Fruit fly (Drosophila melanogaster) whole organism, wandering third instar larva: ENCODE data around the gene yellow-b.
A peak's percentile ranks its signal among the peaks of the same experiment; 100 is the strongest.

Experiments
- Abd-B ChIP-seq: fragments of >200 bp; optimal IDR thresholded peaks from 2 replicates; lab custom pipeline; 2017; ENCODE audit warnings: missing biosample characterization, missing genetic modification characterization
- CG9705 ChIP-seq: fragments of 200-800 bp; sonication (Bioruptor generic); optimal IDR thresholded peaks from 2 replicates; lab custom pipeline; 2018; ENCODE audit warnings: missing biosample characterization, mild to moderate bottlenecking, missing genetic modification characterization
- CrebA ChIP-seq: fragments of 200-800 bp; sonication (Bioruptor generic); optimal IDR thresholded peaks from 2 replicates; lab custom pipeline; 2016; ENCODE audit warnings: missing biosample characterization, mild to moderate bottlenecking, missing genetic modification characterization, borderline replicate concordance
- Dfd ChIP-seq: fragments of >200 bp; optimal IDR thresholded peaks from 2 replicates; lab custom pipeline; 2017; ENCODE audit warnings: missing biosample characterization, missing genetic modification characterization
- Dif ChIP-seq: fragments of 200-275, 200-300 bp; sonication (Bioruptor generic); optimal IDR thresholded peaks from 2 replicates; lab custom pipeline; 2018; ENCODE audit warnings: missing biosample characterization, missing genetic modification characterization; ENCODE audit not compliant: partially characterized antibody
- GATAd ChIP-seq: sonication (Bioruptor generic); optimal IDR thresholded peaks from 2 replicates; lab custom pipeline; 2016; ENCODE audit warnings: missing biosample characterization, missing genetic modification characterization
- HLH106 ChIP-seq: fragments of 200-800 bp; optimal IDR thresholded peaks from 3 replicates; lab custom pipeline; 2019; ENCODE audit warnings: missing biosample characterization, mild to moderate bottlenecking, missing genetic modification characterization, moderate library complexity
- Hnf4 ChIP-seq: fragments of 200-800 bp; sonication (Bioruptor generic); optimal IDR thresholded peaks from 2 replicates; lab custom pipeline; 2016; ENCODE audit warnings: missing biosample characterization, mild to moderate bottlenecking, missing genetic modification characterization
- Hr83 ChIP-seq: fragments of 200-300 bp; sonication (Bioruptor generic); optimal IDR thresholded peaks from 2 replicates; lab custom pipeline; 2016; ENCODE audit warnings: missing biosample characterization, mild to moderate bottlenecking, missing genetic modification characterization, moderate library complexity; ENCODE audit not compliant: poor library complexity, severe bottlenecking
- Jra ChIP-seq: sonication (Bioruptor generic); optimal IDR thresholded peaks from 2 replicates; lab custom pipeline; 2016; ENCODE audit warnings: missing biosample characterization, missing genetic modification characterization
- Mio ChIP-seq: sonication (Bioruptor generic); optimal IDR thresholded peaks from 2 replicates; lab custom pipeline; 2016; ENCODE audit warnings: missing biosample characterization, missing genetic modification characterization
- N ChIP-seq: fragments of >200 bp; optimal IDR thresholded peaks from 2 replicates; lab custom pipeline; 2018; ENCODE audit warnings: missing biosample characterization, missing external identifiers, missing genetic modification characterization
- OdsH ChIP-seq: fragments of 200-800 bp; sonication (Bioruptor generic); optimal IDR thresholded peaks from 2 replicates; lab custom pipeline; 2016; ENCODE audit warnings: missing biosample characterization, mild to moderate bottlenecking, missing genetic modification characterization
- Rel ChIP-seq, 2 experiments: fragments of 200-800 bp; sonication (Bioruptor generic) in 1 of 2; optimal IDR thresholded peaks; 2 replicates in 1 of 2; 3 replicates in 1 of 2; lab custom pipeline; 2016 to 2019; ENCODE audit warnings: mild to moderate bottlenecking in 2 of 2, missing biosample characterization in 2 of 2, missing genetic modification characterization in 2 of 2, moderate library complexity in 1 of 2
- br ChIP-seq: fragments of 200-800 bp; sonication (Bioruptor generic); optimal IDR thresholded peaks from 2 replicates; lab custom pipeline; 2016; ENCODE audit warnings: missing biosample characterization, missing genetic modification characterization
- brk ChIP-seq: fragments of 200-800 bp; sonication (Bioruptor generic); optimal IDR thresholded peaks from 2 replicates; lab custom pipeline; 2016; ENCODE audit warnings: missing biosample characterization, mild to moderate bottlenecking, missing genetic modification characterization
- dl ChIP-seq, 2 experiments: fragments of 175-275, 200-275 bp in 1 of 2; fragments of 200-275 bp in 1 of 2; sonication (Bioruptor generic); optimal IDR thresholded peaks; lab custom pipeline; 2018; ENCODE audit warnings: mild to moderate bottlenecking in 2 of 2, missing biosample characterization in 2 of 2, missing genetic modification characterization in 2 of 2, moderate library complexity in 2 of 2; ENCODE audit not compliant: partially characterized antibody in 2 of 2, insufficient read depth in 1 of 2
- dmrt93B ChIP-seq: fragments of 200-800 bp; sonication (Bioruptor generic); optimal IDR thresholded peaks from 2 replicates; lab custom pipeline; 2018; ENCODE audit warnings: missing biosample characterization, mild to moderate bottlenecking, missing genetic modification characterization
- dsf ChIP-seq: sonication (Bioruptor generic); optimal IDR thresholded peaks from 2 replicates; lab custom pipeline; 2016; ENCODE audit warnings: missing biosample characterization, missing genetic modification characterization, borderline replicate concordance
- ey ChIP-seq: fragments of 200-800 bp; sonication (Bioruptor generic); optimal IDR thresholded peaks from 2 replicates; lab custom pipeline; 2016; ENCODE audit warnings: missing biosample characterization, missing genetic modification characterization
- foxo ChIP-seq, 2 experiments: fragments of 200-800 bp; sonication (Bioruptor generic); optimal IDR thresholded peaks; 2 replicates in 1 of 2; 3 replicates in 1 of 2; lab custom pipeline; 2016 to 2017; ENCODE audit warnings: missing biosample characterization in 2 of 2, missing genetic modification characterization in 2 of 2
- fru ChIP-seq: fragments of 200-800 bp; sonication (Bioruptor generic); optimal IDR thresholded peaks from 3 replicates; lab custom pipeline; 2016; ENCODE audit warnings: missing biosample characterization, mild to moderate bottlenecking, missing genetic modification characterization
- jim ChIP-seq: fragments of 175-275, 200-325 bp; sonication (Bioruptor generic); optimal IDR thresholded peaks from 2 replicates; lab custom pipeline; 2016; ENCODE audit warnings: missing biosample characterization, mild to moderate bottlenecking, missing genetic modification characterization
- lola ChIP-seq: fragments of >200 bp; optimal IDR thresholded peaks from 2 replicates; lab custom pipeline; 2017; ENCODE audit warnings: missing biosample characterization, missing genetic modification characterization
- psq ChIP-seq: fragments of 200-800 bp; sonication (Bioruptor generic); optimal IDR thresholded peaks from 3 replicates; lab custom pipeline; 2017; ENCODE audit warnings: missing biosample characterization, mild to moderate bottlenecking, missing genetic modification characterization, moderate library complexity
- rgr ChIP-seq: fragments of 200-800 bp; sonication (Bioruptor generic); optimal IDR thresholded peaks from 3 replicates; lab custom pipeline; 2016; ENCODE audit warnings: missing biosample characterization, mild to moderate bottlenecking, missing genetic modification characterization
- sage ChIP-seq: fragments of 200-800 bp; sonication (Bioruptor generic); optimal IDR thresholded peaks from 2 replicates; lab custom pipeline; 2016; ENCODE audit warnings: missing biosample characterization, mild to moderate bottlenecking, missing genetic modification characterization
- sv ChIP-seq: fragments of 200-800 bp; sonication (Bioruptor generic); optimal IDR thresholded peaks from 3 replicates; lab custom pipeline; 2016; ENCODE audit warnings: missing biosample characterization, missing genetic modification characterization
- tai ChIP-seq: sonication (Bioruptor generic); optimal IDR thresholded peaks from 2 replicates; lab custom pipeline; 2016; ENCODE audit warnings: missing biosample characterization, missing genetic modification characterization
- usp ChIP-seq: fragments of >200 bp; optimal IDR thresholded peaks from 2 replicates; lab custom pipeline; 2017; ENCODE audit warnings: missing biosample characterization, missing genetic modification characterization

yellow-b gene

dm6 chr2L:16787548-16787947 is 33.4 kb downstream of the yellow-b start:
- TF ChIP-seq CG9705 (GFP tag; lab: Kevin White, UChicago) (no peak), br (GFP tag; lab: Kevin White, UChicago) (no peak), psq (no peak), Hr83 (GFP tag; lab: Kevin White, UChicago) (no peak), brk (GFP tag; lab: Kevin White, UChicago) (no peak)
- TF ChIP-seq, all 38 proteins: peak for 0

dm6 chr2L:16788885-16789284 is 34.7 kb downstream of the yellow-b start:
- TF ChIP-seq HLH106 (tag; lab: Kevin White, UChicago) (no peak), dl (GFP tag; optimal IDR thresholded peaks at IDR 0.05; lab: Kevin White, UChicago; ENCODE audit: insufficient read depth in 1 of 2, partially characterized antibody in 2 of 2) (no peak), Dfd (no peak), Hnf4 (GFP tag; lab: Kevin White, UChicago) (no peak), Dif (GFP tag; lab: Kevin White, UChicago) (no peak), sv (GFP tag; lab: Kevin White, UChicago) (no peak)

dm6 chr2L:16789880-16790279 is 35.7 kb downstream of the yellow-b start:
- TF ChIP-seq tai (no peak), rgr (GFP tag; lab: Kevin White, UChicago) (no peak), usp (GFP tag; lab: Kevin White, UChicago) (no peak), dsf (GFP tag; lab: Kevin White, UChicago) (no peak)

dm6 chr2L:16790671-16791270 is 36.6 kb downstream of the yellow-b start, which contains the start of gene Cyt-b5-r:
Gene Cyt-b5-r (minus strand): TSS chr2L:16790721.
- TF ChIP-seq br (GFP tag; lab: Kevin White, UChicago), result peak; percentile 21
- no peak for TF ChIP-seq N (GFP tag; lab: Kevin White, UChicago)

DNA sequence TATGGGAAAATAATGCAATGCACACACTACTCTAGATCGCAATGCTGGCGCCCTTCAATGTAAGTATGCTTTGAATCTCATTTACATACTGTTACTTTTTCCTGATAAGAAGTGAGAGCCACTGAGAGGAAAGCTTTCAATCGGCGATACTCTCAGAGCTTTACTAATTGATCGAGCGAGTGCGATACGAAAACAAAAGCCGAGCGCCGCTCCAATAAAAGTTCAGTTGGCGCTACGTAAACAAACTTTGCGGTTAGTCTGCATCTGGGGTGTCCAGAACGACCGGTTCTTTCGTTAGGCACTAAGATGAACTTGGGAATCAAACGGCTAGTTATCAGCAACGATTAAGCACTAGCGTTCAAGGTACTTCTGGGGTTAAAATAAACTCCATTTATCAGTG is 37.2 kb downstream of the yellow-b start, which contains the start of gene CG17928:
CG17928 (plus strand) TSS at position 224 of the 400 bp plus-strand sequence.
- TF ChIP-seq ey (GFP tag; lab: Kevin White, UChicago), result no peak
- no peak for TF ChIP-seq Mio
- no peak for TF ChIP-seq HLH106 (tag; lab: Kevin White, UChicago)
- TF ChIP-seq dl (GFP tag; optimal IDR thresholded peaks at IDR 0.05; lab: Kevin White, UChicago; ENCODE audit: insufficient read depth in 1 of 2, partially characterized antibody in 2 of 2), result peak in 1 of 2 experiments; percentile 28
- TF ChIP-seq Dif (GFP tag; lab: Kevin White, UChicago), result peak; percentile 70
- TF ChIP-seq Hnf4 (GFP tag; lab: Kevin White, UChicago), result no peak
- TF ChIP-seq, all 38 proteins: peak for 2

dm6 chr2L:16793970-16794369 is 39.8 kb downstream of the yellow-b start, which contains the start of gene Ugt37C2:
Gene Ugt37C2 (plus strand): TSS chr2L:16794211.
- TF ChIP-seq jim (GFP tag; lab: Kevin White, UChicago) (no peak), Jra (GFP tag; lab: Kevin White, UChicago) (no peak), OdsH (GFP tag; lab: Kevin White, UChicago) (no peak), dmrt93B (no peak), fru (GFP tag; lab: Kevin White, UChicago) (no peak), psq (no peak), CrebA (no peak), lola (no peak), foxo (GFP tag; optimal IDR thresholded peaks at IDR 0.05; lab: Kevin White, UChicago) (no peak), usp (GFP tag; lab: Kevin White, UChicago) (no peak), GATAd (GFP tag; lab: Kevin White, UChicago) (no peak), brk (GFP tag; lab: Kevin White, UChicago) (no peak), Abd-B (GFP tag; lab: Kevin White, UChicago) (no peak), br (GFP tag; lab: Kevin White, UChicago) (no peak), N (GFP tag; lab: Kevin White, UChicago) (no peak), Rel (GFP tag; optimal IDR thresholded peaks at IDR 0.05; lab: Kevin White, UChicago) (no peak), Rel (tag; optimal IDR thresholded peaks at IDR 0.05; lab: Kevin White, UChicago) (no peak), rgr (GFP tag; lab: Kevin White, UChicago) (no peak), Hr83 (GFP tag; lab: Kevin White, UChicago) (no peak), sage (GFP tag; lab: Kevin White, UChicago) (no peak), tai (no peak)
